Fruit fly (Drosophila melanogaster) whole organism, wandering third instar larva: ENCODE data around the gene Arglu1.

Experiments
- Abd-B ChIP-seq: fragments of >200 bp; optimal IDR thresholded peaks from 2 replicates; lab custom pipeline; 2017; ENCODE audit warnings: missing biosample characterization, missing genetic modification characterization
- CG32264 ChIP-seq: fragments of 200-800 bp; sonication (Bioruptor generic); optimal IDR thresholded peaks from 2 replicates; lab custom pipeline; 2016; ENCODE audit warnings: missing biosample characterization, missing genetic modification characterization
- CG9705 ChIP-seq: fragments of 200-800 bp; sonication (Bioruptor generic); optimal IDR thresholded peaks from 2 replicates; lab custom pipeline; 2018; ENCODE audit warnings: missing biosample characterization, mild to moderate bottlenecking, missing genetic modification characterization
- CrebA ChIP-seq: fragments of 200-800 bp; sonication (Bioruptor generic); optimal IDR thresholded peaks from 2 replicates; lab custom pipeline; 2016; ENCODE audit warnings: missing biosample characterization, mild to moderate bottlenecking, missing genetic modification characterization, borderline replicate concordance
- Dif ChIP-seq: fragments of 200-275, 200-300 bp; sonication (Bioruptor generic); optimal IDR thresholded peaks from 2 replicates; lab custom pipeline; 2018; ENCODE audit warnings: missing biosample characterization, missing genetic modification characterization; ENCODE audit not compliant: partially characterized antibody
- HLH106 ChIP-seq: fragments of 200-800 bp; optimal IDR thresholded peaks from 3 replicates; lab custom pipeline; 2019; ENCODE audit warnings: missing biosample characterization, mild to moderate bottlenecking, missing genetic modification characterization, moderate library complexity
- Hnf4 ChIP-seq: fragments of 200-800 bp; sonication (Bioruptor generic); optimal IDR thresholded peaks from 2 replicates; lab custom pipeline; 2016; ENCODE audit warnings: missing biosample characterization, mild to moderate bottlenecking, missing genetic modification characterization
- Hr83 ChIP-seq: fragments of 200-300 bp; sonication (Bioruptor generic); optimal IDR thresholded peaks from 2 replicates; lab custom pipeline; 2016; ENCODE audit warnings: missing biosample characterization, mild to moderate bottlenecking, missing genetic modification characterization, moderate library complexity; ENCODE audit not compliant: poor library complexity, severe bottlenecking
- Jra ChIP-seq: sonication (Bioruptor generic); optimal IDR thresholded peaks from 2 replicates; lab custom pipeline; 2016; ENCODE audit warnings: missing biosample characterization, missing genetic modification characterization
- Mio ChIP-seq: sonication (Bioruptor generic); optimal IDR thresholded peaks from 2 replicates; lab custom pipeline; 2016; ENCODE audit warnings: missing biosample characterization, missing genetic modification characterization
- Myc ChIP-seq: fragments of >200 bp; optimal IDR thresholded peaks from 2 replicates; lab custom pipeline; 2017
- N ChIP-seq: fragments of >200 bp; optimal IDR thresholded peaks from 2 replicates; lab custom pipeline; 2018; ENCODE audit warnings: missing biosample characterization, missing external identifiers, missing genetic modification characterization
- OdsH ChIP-seq: fragments of 200-800 bp; sonication (Bioruptor generic); optimal IDR thresholded peaks from 2 replicates; lab custom pipeline; 2016; ENCODE audit warnings: missing biosample characterization, mild to moderate bottlenecking, missing genetic modification characterization
- Rel ChIP-seq, 2 experiments: fragments of 200-800 bp; sonication (Bioruptor generic) in 1 of 2; optimal IDR thresholded peaks; 2 replicates in 1 of 2; 3 replicates in 1 of 2; lab custom pipeline; 2016 to 2019; ENCODE audit warnings: mild to moderate bottlenecking in 2 of 2, missing biosample characterization in 2 of 2, missing genetic modification characterization in 2 of 2, moderate library complexity in 1 of 2
- Sp1 ChIP-seq: fragments of 200-800 bp; sonication (Bioruptor generic); optimal IDR thresholded peaks from 3 replicates; lab custom pipeline; 2019; ENCODE audit warnings: missing biosample characterization, mild to moderate bottlenecking, missing genetic modification characterization, moderate library complexity
- br ChIP-seq: fragments of 200-800 bp; sonication (Bioruptor generic); optimal IDR thresholded peaks from 2 replicates; lab custom pipeline; 2016; ENCODE audit warnings: missing biosample characterization, missing genetic modification characterization
- brk ChIP-seq: fragments of 200-800 bp; sonication (Bioruptor generic); optimal IDR thresholded peaks from 2 replicates; lab custom pipeline; 2016; ENCODE audit warnings: missing biosample characterization, mild to moderate bottlenecking, missing genetic modification characterization
- dl ChIP-seq, 2 experiments: fragments of 175-275, 200-275 bp in 1 of 2; fragments of 200-275 bp in 1 of 2; sonication (Bioruptor generic); optimal IDR thresholded peaks; lab custom pipeline; 2018; ENCODE audit warnings: mild to moderate bottlenecking in 2 of 2, missing biosample characterization in 2 of 2, missing genetic modification characterization in 2 of 2, moderate library complexity in 2 of 2; ENCODE audit not compliant: partially characterized antibody in 2 of 2, insufficient read depth in 1 of 2
- dmrt93B ChIP-seq: fragments of 200-800 bp; sonication (Bioruptor generic); optimal IDR thresholded peaks from 2 replicates; lab custom pipeline; 2018; ENCODE audit warnings: missing biosample characterization, mild to moderate bottlenecking, missing genetic modification characterization
- dsf ChIP-seq: sonication (Bioruptor generic); optimal IDR thresholded peaks from 2 replicates; lab custom pipeline; 2016; ENCODE audit warnings: missing biosample characterization, missing genetic modification characterization, borderline replicate concordance
- ey ChIP-seq: fragments of 200-800 bp; sonication (Bioruptor generic); optimal IDR thresholded peaks from 2 replicates; lab custom pipeline; 2016; ENCODE audit warnings: missing biosample characterization, missing genetic modification characterization
- foxo ChIP-seq, 2 experiments: fragments of 200-800 bp; sonication (Bioruptor generic); optimal IDR thresholded peaks; 2 replicates in 1 of 2; 3 replicates in 1 of 2; lab custom pipeline; 2016 to 2017; ENCODE audit warnings: missing biosample characterization in 2 of 2, missing genetic modification characterization in 2 of 2
- fru ChIP-seq: fragments of 200-800 bp; sonication (Bioruptor generic); optimal IDR thresholded peaks from 3 replicates; lab custom pipeline; 2016; ENCODE audit warnings: missing biosample characterization, mild to moderate bottlenecking, missing genetic modification characterization
- h ChIP-seq: fragments of 200-800 bp; sonication (Bioruptor generic); optimal IDR thresholded peaks from 3 replicates; lab custom pipeline; 2016; ENCODE audit warnings: missing biosample characterization, mild to moderate bottlenecking, missing genetic modification characterization
- lola ChIP-seq: fragments of >200 bp; optimal IDR thresholded peaks from 2 replicates; lab custom pipeline; 2017; ENCODE audit warnings: missing biosample characterization, missing genetic modification characterization
- pan ChIP-seq: fragments of >200 bp; optimal IDR thresholded peaks from 2 replicates; lab custom pipeline; 2017
- psq ChIP-seq: fragments of 200-800 bp; sonication (Bioruptor generic); optimal IDR thresholded peaks from 3 replicates; lab custom pipeline; 2017; ENCODE audit warnings: missing biosample characterization, mild to moderate bottlenecking, missing genetic modification characterization, moderate library complexity
- rgr ChIP-seq: fragments of 200-800 bp; sonication (Bioruptor generic); optimal IDR thresholded peaks from 3 replicates; lab custom pipeline; 2016; ENCODE audit warnings: missing biosample characterization, mild to moderate bottlenecking, missing genetic modification characterization
- sv ChIP-seq: fragments of 200-800 bp; sonication (Bioruptor generic); optimal IDR thresholded peaks from 3 replicates; lab custom pipeline; 2016; ENCODE audit warnings: missing biosample characterization, missing genetic modification characterization
- usp ChIP-seq: fragments of >200 bp; optimal IDR thresholded peaks from 2 replicates; lab custom pipeline; 2017; ENCODE audit warnings: missing biosample characterization, missing genetic modification characterization
- woc ChIP-seq: sonication (Bioruptor generic); optimal IDR thresholded peaks from 2 replicates; lab custom pipeline; 2016; ENCODE audit warnings: missing biosample characterization, mild to moderate bottlenecking, missing genetic modification characterization

Arglu1 gene

dm6 chr2L:9907320-9908256, 30.3 kb downstream of the Arglu1 start:
- TF ChIP-seq dmrt93B (GFP tag; lab: Kevin White, UChicago) = no peak
- peak; percentile 23 for TF ChIP-seq Jra (GFP tag; lab: Kevin White, UChicago)
- peak; percentile 61 for TF ChIP-seq psq (GFP tag; lab: Kevin White, UChicago)
- peak; percentile 24 for TF ChIP-seq N (GFP tag; lab: Kevin White, UChicago)

DNA sequence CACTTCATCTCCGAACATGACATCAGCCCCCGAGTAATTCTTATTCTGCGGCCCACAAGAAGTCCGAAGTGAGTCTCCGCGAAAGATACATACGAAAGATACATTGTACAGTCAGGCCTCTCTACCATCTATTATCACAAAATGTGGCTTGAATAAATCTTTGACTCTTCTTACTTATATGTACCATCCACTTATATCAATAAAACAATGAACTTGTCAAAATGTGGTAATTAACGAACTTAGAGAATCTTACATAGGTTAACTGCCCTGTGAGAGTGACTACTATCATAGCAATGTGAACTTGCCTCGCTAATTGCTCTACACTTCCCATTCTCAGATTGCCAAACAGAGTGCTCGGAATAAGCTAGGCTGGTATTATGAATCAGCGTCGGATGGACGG, 31.3 kb downstream of the Arglu1 start:
- TF ChIP-seq CG32264 (GFP tag; lab: Kevin White, UChicago) = no peak
- TF ChIP-seq OdsH (GFP tag; lab: Kevin White, UChicago) = no peak
- TF ChIP-seq usp = no peak
- no peak for TF ChIP-seq Jra (GFP tag; lab: Kevin White, UChicago)
- TF ChIP-seq h (GFP tag; lab: Kevin White, UChicago) = no peak
- TF ChIP-seq, all 38 proteins: peak for 0

DNA sequence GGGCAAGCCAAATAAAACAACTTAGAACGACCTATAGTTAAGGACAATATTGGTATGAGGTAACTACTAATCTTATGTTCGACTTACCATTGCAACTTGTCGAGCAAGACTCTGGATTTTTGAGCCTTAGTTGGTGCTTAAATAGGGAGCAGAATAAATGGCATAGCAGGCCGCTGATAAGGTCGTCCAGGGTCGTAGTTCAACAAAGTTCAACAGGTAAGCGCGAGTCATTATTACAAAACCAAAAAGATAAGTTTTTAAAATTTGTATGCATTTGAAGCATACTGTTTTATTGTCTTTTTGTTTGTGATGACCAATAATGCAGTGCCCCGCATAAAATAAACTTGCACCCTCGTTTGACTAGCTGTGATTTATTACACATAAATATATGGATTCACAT, 34.9 kb downstream of the Arglu1 start, which contains the start of gene Muc30E:
Muc30E (minus strand) TSS at position 101 of the 400 bp plus-strand sequence.
- TF ChIP-seq psq (GFP tag; lab: Kevin White, UChicago) = no peak
- no peak for TF ChIP-seq OdsH (GFP tag; lab: Kevin White, UChicago)
- no peak for TF ChIP-seq fru (GFP tag; lab: Kevin White, UChicago)
- TF ChIP-seq ey (GFP tag; lab: Kevin White, UChicago) = no peak
- TF ChIP-seq HLH106 (tag; lab: Kevin White, UChicago) = no peak
- no peak for TF ChIP-seq dl (GFP tag; optimal IDR thresholded peaks at IDR 0.05; lab: Kevin White, UChicago; ENCODE audit: insufficient read depth in 1 of 2, partially characterized antibody in 2 of 2)
- no peak for TF ChIP-seq dsf
- no peak for TF ChIP-seq lola (GFP tag; lab: Kevin White, UChicago)
- TF ChIP-seq Myc (lab: Kevin White, UChicago) = no peak
- no peak for TF ChIP-seq CrebA (GFP tag; lab: Kevin White, UChicago)
- TF ChIP-seq usp = no peak
- no peak for TF ChIP-seq Hnf4 (GFP tag; lab: Kevin White, UChicago)
- TF ChIP-seq rgr (GFP tag; lab: Kevin White, UChicago) = no peak
- TF ChIP-seq Jra (GFP tag; lab: Kevin White, UChicago) = no peak
- no peak for TF ChIP-seq Abd-B (GFP tag; lab: Kevin White, UChicago)
- TF ChIP-seq Mio (GFP tag; lab: Kevin White, UChicago) = no peak

DNA sequence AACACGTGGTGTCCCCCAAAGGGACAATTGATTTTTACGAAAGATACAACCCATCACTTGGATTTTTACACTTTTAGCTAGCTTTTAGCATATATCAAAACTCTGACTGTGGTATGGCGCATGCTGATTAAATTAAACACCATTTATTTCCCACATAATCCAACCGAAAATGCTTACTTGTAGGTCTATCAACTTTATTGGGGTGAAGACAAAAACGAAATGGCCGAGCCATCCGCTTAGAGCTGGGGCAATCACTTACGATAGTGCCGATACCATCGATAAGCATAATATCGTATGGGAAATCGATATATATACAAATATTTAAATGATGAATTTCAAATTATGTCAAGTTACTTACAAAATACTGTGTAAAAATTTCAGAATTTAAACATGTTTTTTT, 40.6 kb downstream of the Arglu1 start, which contains the start of gene RpS2:
RpS2 (minus strand) TSS at position 257 of the 400 bp plus-strand sequence.
- TF ChIP-seq Hnf4 (GFP tag; lab: Kevin White, UChicago) = peak; percentile 79
- no peak for TF ChIP-seq psq (GFP tag; lab: Kevin White, UChicago)
- peak; percentile 48 for TF ChIP-seq h (GFP tag; lab: Kevin White, UChicago)
- peak in 1 of 2 experiments; percentile 40 for TF ChIP-seq foxo (GFP tag; optimal IDR thresholded peaks at IDR 0.05; lab: Kevin White, UChicago)
- TF ChIP-seq Dif (GFP tag; lab: Kevin White, UChicago) = no peak
- peak; percentile 51 for TF ChIP-seq br (GFP tag; lab: Kevin White, UChicago)
- peak; percentile 19 for TF ChIP-seq sv (GFP tag; lab: Kevin White, UChicago)
- TF ChIP-seq Hr83 (GFP tag; lab: Kevin White, UChicago) = peak; percentile 71
- peak; percentile 8 for TF ChIP-seq Mio (GFP tag; lab: Kevin White, UChicago)
- TF ChIP-seq OdsH (GFP tag; lab: Kevin White, UChicago) = peak; percentile 41
- TF ChIP-seq Rel (GFP tag; optimal IDR thresholded peaks at IDR 0.05; lab: Kevin White, UChicago) = no peak
- peak; percentile 2 for TF ChIP-seq Rel (tag; optimal IDR thresholded peaks at IDR 0.05; lab: Kevin White, UChicago)
- no peak for TF ChIP-seq CG32264 (GFP tag; lab: Kevin White, UChicago)
- TF ChIP-seq ey (GFP tag; lab: Kevin White, UChicago) = peak; percentile 9
- TF ChIP-seq Myc (lab: Kevin White, UChicago) = peak; percentile 53
- TF ChIP-seq Jra (GFP tag; lab: Kevin White, UChicago) = peak; percentile 47
- TF ChIP-seq usp = no peak
- TF ChIP-seq pan (lab: Kevin White, UChicago) = no peak
- peak; percentile 25 for TF ChIP-seq CG9705
- peak; percentile 32 for TF ChIP-seq fru (GFP tag; lab: Kevin White, UChicago)
- peak; percentile 62 for TF ChIP-seq Sp1 (GFP tag; lab: Kevin White, UChicago)
- TF ChIP-seq brk (GFP tag; lab: Kevin White, UChicago) = peak; percentile 83
- TF ChIP-seq rgr (GFP tag; lab: Kevin White, UChicago) = peak; percentile 69
- TF ChIP-seq woc = no peak
- TF ChIP-seq dsf = peak; percentile 47
